Worm (Caenorhabditis elegans) whole organism, L1 larva: ENCODE results near the gene trm-1.

Experiments used
- F16B12.6 ChIP-seq: fragments of 150-350 bp; optimal IDR thresholded peaks from 2 replicates; lab custom pipeline; 2014; ENCODE audit warnings: missing biosample characterization, missing genetic modification characterization
- ceh-63 ChIP-seq: fragments of 200-800 bp; sonication (Bioruptor generic); optimal IDR thresholded peaks from 2 replicates; lab custom pipeline; 2018; ENCODE audit warnings: mild to moderate bottlenecking, missing genetic modification characterization, missing compliant biosample characterization
- efl-1 ChIP-seq, 4 experiments: fragments of 150-350 bp; optimal IDR thresholded peaks in 3 of 4; peaks in 1 of 4; 1 replicate in 1 of 4; 2 replicates in 3 of 4; lab custom pipeline; 2014; ENCODE audit warnings: missing biosample characterization in 2 of 4, missing genetic modification characterization in 2 of 4, missing genetic modification reagents in 2 of 4
- elt-3 ChIP-seq, 6 experiments: fragments of 150-350 bp in 1 of 6; sonication (generic microtip); optimal IDR thresholded peaks; 2 replicates each; lab custom pipeline; 2017 to 2018; ENCODE audit warnings: missing biosample characterization in 6 of 6, missing genetic modification characterization in 6 of 6, inconsistent platforms in 1 of 6
- lin-15B ChIP-seq: fragments of 150-350 bp; sonication (generic microtip); optimal IDR thresholded peaks from 3 replicates; lab custom pipeline; 2014; ENCODE audit warnings: missing biosample characterization, missing genetic modification characterization
- nhr-11 ChIP-seq: fragments of 150-350 bp; optimal IDR thresholded peaks from 2 replicates; lab custom pipeline; 2014; ENCODE audit warnings: missing biosample characterization, missing genetic modification characterization
- nhr-12 ChIP-seq: sonication (generic microtip); optimal IDR thresholded peaks from 2 replicates; lab custom pipeline; 2017; ENCODE audit warnings: missing biosample characterization, missing genetic modification characterization
- nhr-20 ChIP-seq: sonication (generic microtip); optimal IDR thresholded peaks from 2 replicates; lab custom pipeline; 2016; ENCODE audit warnings: mild to moderate bottlenecking, missing genetic modification characterization, missing compliant biosample characterization
- nhr-237 ChIP-seq: fragments of 150-350 bp; optimal IDR thresholded peaks from 2 replicates; lab custom pipeline; 2014; ENCODE audit warnings: missing biosample characterization, missing genetic modification characterization
- nhr-85 ChIP-seq: sonication (generic microtip); peaks from one replicate; lab custom pipeline; 2016; ENCODE audit warnings: missing genetic modification characterization, inconsistent platforms, missing compliant biosample characterization
- pag-3 ChIP-seq: sonication (generic microtip); optimal IDR thresholded peaks from 2 replicates; lab custom pipeline; 2017; ENCODE audit warnings: missing genetic modification characterization, mild to moderate bottlenecking, missing compliant biosample characterization, antibody characterized with exemption, borderline replicate concordance; ENCODE audit not compliant: insufficient read depth
- pqm-1 ChIP-seq: sonication (generic microtip); optimal IDR thresholded peaks from 3 replicates; lab custom pipeline; 2017; ENCODE audit warnings: missing biosample characterization, missing genetic modification characterization

ce11 chrV:14165745-14166144, 19.7 kb downstream of the trm-1 start:
- no peak for TF ChIP-seq nhr-11 (tag; lab: Kevin White, UChicago)
- TF ChIP-seq nhr-237 (tag; lab: Kevin White, UChicago) = no peak
- no peak for TF ChIP-seq nhr-20 (tag; lab: Kevin White, UChicago)
- no peak for TF ChIP-seq efl-1 (optimal IDR thresholded peaks at IDR 0.05; lab: Kevin White, UChicago)
- TF ChIP-seq efl-1 (GFP tag; optimal IDR thresholded peaks at IDR 0.05 in 1 of 2; lab: Kevin White, UChicago) = no peak
- no peak for TF ChIP-seq nhr-85 (tag; lab: Kevin White, UChicago)
- no peak for TF ChIP-seq F16B12.6
- TF ChIP-seq pag-3 = no peak
- TF ChIP-seq nhr-12 (tag; lab: Kevin White, UChicago) = no peak
- no peak for TF ChIP-seq lin-15B (tag; lab: Kevin White, UChicago)
- no peak for TF ChIP-seq pqm-1 (tag; lab: Kevin White, UChicago)
- TF ChIP-seq ceh-63 (GFP tag; lab: Kevin White, UChicago) = no peak
- no peak for TF ChIP-seq elt-3 (tag; optimal IDR thresholded peaks at IDR 0.05; lab: Kevin White, UChicago)
